Fruit fly (Drosophila melanogaster) whole organism, prepupa: ENCODE results near the gene CG13841.

Experiments
- Blimp-1 ChIP-seq: fragments of 200-800 bp; sonication (Bioruptor generic); optimal IDR thresholded peaks from 3 replicates; lab custom pipeline; 2017; ENCODE audit warnings: missing biosample characterization, missing genetic modification characterization, mild to moderate bottlenecking, moderate library complexity, missing genetic modification reagents
- CG10669 ChIP-seq: fragments of 200-800 bp; sonication (Bioruptor generic); optimal IDR thresholded peaks from 3 replicates; lab custom pipeline; 2018; ENCODE audit warnings: missing biosample characterization, mild to moderate bottlenecking, missing genetic modification characterization, moderate library complexity
- CG11294 ChIP-seq: fragments of 200-800 bp; sonication (Bioruptor generic); IDR thresholded peaks from 2 replicates; pipeline ENCODE4 v1.3.6; 2022; ENCODE audit warnings: missing biosample characterization, missing genetic modification characterization
- CG11902 ChIP-seq: fragments of 200-800 bp; sonication (Bioruptor generic); optimal IDR thresholded peaks from 3 replicates; lab custom pipeline; 2016; ENCODE audit warnings: missing biosample characterization, missing genetic modification characterization
- CG15336 ChIP-seq: fragments of 200-800 bp; sonication (Bioruptor generic); IDR thresholded peaks from 2 replicates; pipeline ENCODE4 v1.3.6; 2022; ENCODE audit warnings: missing biosample characterization, missing genetic modification characterization
- CG1621 ChIP-seq: fragments of 200-800 bp; sonication (Bioruptor generic); optimal IDR thresholded peaks from 3 replicates; lab custom pipeline; 2018; ENCODE audit warnings: missing biosample characterization, mild to moderate bottlenecking, missing genetic modification characterization
- CG16779 ChIP-seq: fragments of 200-800 bp; sonication (Bioruptor generic); optimal IDR thresholded peaks from 3 replicates; lab custom pipeline; 2017; ENCODE audit warnings: missing biosample characterization, mild to moderate bottlenecking, missing genetic modification characterization
- CG3032 ChIP-seq: fragments of 200-800 bp; optimal IDR thresholded peaks from 2 replicates; lab custom pipeline; 2019; ENCODE audit warnings: missing biosample characterization, mild to moderate bottlenecking, missing genetic modification characterization, moderate library complexity
- CG31627 ChIP-seq: fragments of 200-800 bp; sonication (Bioruptor generic); optimal IDR thresholded peaks from 3 replicates; lab custom pipeline; 2016; ENCODE audit warnings: missing biosample characterization, missing genetic modification characterization
- CG32006 ChIP-seq: fragments of 200-800 bp; sonication (Bioruptor generic); optimal IDR thresholded peaks from 3 replicates; lab custom pipeline; 2017; ENCODE audit warnings: missing biosample characterization, mild to moderate bottlenecking, missing genetic modification characterization
- CG34406 ChIP-seq: fragments of 200-800 bp; sonication (Bioruptor generic); optimal IDR thresholded peaks from 3 replicates; lab custom pipeline; 2016; ENCODE audit warnings: missing biosample characterization, missing genetic modification characterization
- CG3919 ChIP-seq: fragments of 200-800 bp; sonication (Bioruptor generic); optimal IDR thresholded peaks from 3 replicates; lab custom pipeline; 2016; ENCODE audit warnings: missing biosample characterization, missing genetic modification characterization
- CG4318 ChIP-seq: fragments of 200-800 bp; sonication (Bioruptor generic); optimal IDR thresholded peaks from 3 replicates; lab custom pipeline; 2017; ENCODE audit warnings: missing biosample characterization, mild to moderate bottlenecking, missing genetic modification characterization
- CG6163 ChIP-seq: fragments of 200-800 bp; sonication (Bioruptor generic); IDR thresholded peaks from 3 replicates; pipeline ENCODE4 v1.3.6; 2022; ENCODE audit warnings: missing biosample characterization, missing genetic modification characterization
- CG6792 ChIP-seq: fragments of 200-800 bp; sonication (Bioruptor generic); optimal IDR thresholded peaks from 3 replicates; lab custom pipeline; 2016; ENCODE audit warnings: missing biosample characterization, missing genetic modification characterization
- CG6808 ChIP-seq: fragments of 200-800 bp; sonication (Bioruptor generic); optimal IDR thresholded peaks from 3 replicates; lab custom pipeline; 2017; ENCODE audit warnings: missing biosample characterization, missing genetic modification characterization, mild to moderate bottlenecking, moderate library complexity, missing genetic modification reagents
- CG6854 ChIP-seq: fragments of 200-800 bp; sonication (Bioruptor generic); optimal IDR thresholded peaks from 2 replicates; lab custom pipeline; 2017; ENCODE audit warnings: missing biosample characterization, mild to moderate bottlenecking, missing genetic modification characterization
- CG7368 ChIP-seq: fragments of 200-800 bp; sonication (Bioruptor generic); optimal IDR thresholded peaks from 3 replicates; lab custom pipeline; 2016; ENCODE audit warnings: missing biosample characterization, missing genetic modification characterization
- CG8119 ChIP-seq: fragments of 200-800 bp; sonication (Bioruptor generic); IDR thresholded peaks from 3 replicates; pipeline ENCODE4 v1.3.6; 2022; ENCODE audit warnings: missing biosample characterization, missing genetic modification characterization
- CG8319 ChIP-seq: fragments of 200-800 bp; sonication (Bioruptor generic); optimal IDR thresholded peaks from 3 replicates; lab custom pipeline; 2016; ENCODE audit warnings: missing biosample characterization, missing genetic modification characterization
- Eip75B ChIP-seq: fragments of 200-800 bp; sonication (Bioruptor generic); optimal IDR thresholded peaks from 3 replicates; lab custom pipeline; 2016; ENCODE audit warnings: missing biosample characterization, missing genetic modification characterization
- Eip78C ChIP-seq: fragments of 200-800 bp; sonication (Bioruptor generic); peaks from one replicate; lab custom pipeline; 2016; ENCODE audit warnings: missing biosample characterization, missing genetic modification characterization
- Ets21C ChIP-seq: fragments of 200-800 bp; sonication (Bioruptor generic); optimal IDR thresholded peaks from 3 replicates; lab custom pipeline; 2016; ENCODE audit warnings: missing biosample characterization, missing genetic modification characterization
- Ets96B ChIP-seq: fragments of 200-800 bp; optimal IDR thresholded peaks from 2 replicates; lab custom pipeline; 2019; ENCODE audit warnings: missing biosample characterization, mild to moderate bottlenecking, missing genetic modification characterization, moderate library complexity
- Gug ChIP-seq: fragments of 200-800 bp; sonication (Bioruptor generic); IDR thresholded peaks from 2 replicates; pipeline ENCODE4 v1.3.6; 2022; ENCODE audit warnings: missing biosample characterization, missing genetic modification characterization
- Hr38 ChIP-seq: sonication (Bioruptor generic); optimal IDR thresholded peaks from 2 replicates; lab custom pipeline; 2016; ENCODE audit warnings: missing biosample characterization, missing genetic modification characterization
- Hr4 ChIP-seq: fragments of 200-800 bp; sonication (Bioruptor generic); optimal IDR thresholded peaks from 3 replicates; lab custom pipeline; 2016; ENCODE audit warnings: missing biosample characterization, missing genetic modification characterization
- Lpt ChIP-seq: fragments of 200-800 bp; sonication (Bioruptor generic); optimal IDR thresholded peaks from 3 replicates; lab custom pipeline; 2016; ENCODE audit warnings: missing biosample characterization, missing genetic modification characterization
- Met ChIP-seq: fragments of 200-800 bp; sonication (Bioruptor generic); optimal IDR thresholded peaks from 3 replicates; lab custom pipeline; 2016; ENCODE audit warnings: missing biosample characterization, missing genetic modification characterization
- Smox ChIP-seq: fragments of 200-800 bp; sonication (Bioruptor generic); optimal IDR thresholded peaks from 3 replicates; lab custom pipeline; 2016; ENCODE audit warnings: missing biosample characterization, missing genetic modification characterization
- Sox14 ChIP-seq: fragments of 200-800 bp; sonication (Bioruptor generic); optimal IDR thresholded peaks from 3 replicates; lab custom pipeline; 2016; ENCODE audit warnings: missing biosample characterization, missing genetic modification characterization
- Sox15 ChIP-seq: fragments of 200-800 bp; sonication (Bioruptor generic); optimal IDR thresholded peaks from 3 replicates; lab custom pipeline; 2016; ENCODE audit warnings: missing biosample characterization, missing genetic modification characterization
- achi ChIP-seq: fragments of 200-800 bp; sonication (Bioruptor generic); optimal IDR thresholded peaks from 3 replicates; lab custom pipeline; 2016; ENCODE audit warnings: missing biosample characterization, missing genetic modification characterization
- acj6 ChIP-seq: fragments of 200-800 bp; sonication (Bioruptor generic); optimal IDR thresholded peaks from 3 replicates; lab custom pipeline; 2016; ENCODE audit warnings: missing biosample characterization, missing genetic modification characterization
- dac ChIP-seq: fragments of 200-800 bp; sonication (Bioruptor generic); optimal IDR thresholded peaks from 2 replicates; lab custom pipeline; 2017; ENCODE audit warnings: missing biosample characterization, mild to moderate bottlenecking, missing genetic modification characterization
- eg ChIP-seq: fragments of 200-800 bp; sonication (Bioruptor generic); IDR thresholded peaks from 3 replicates; pipeline ENCODE4 v1.3.6; 2022; ENCODE audit warnings: missing biosample characterization, missing genetic modification characterization
- esn ChIP-seq: fragments of 200-800 bp; sonication (Bioruptor generic); optimal IDR thresholded peaks from 2 replicates; lab custom pipeline; 2016; ENCODE audit warnings: missing biosample characterization, mild to moderate bottlenecking, missing genetic modification characterization, moderate library complexity
- fd85E ChIP-seq: fragments of 200-800 bp; sonication (Bioruptor generic); optimal IDR thresholded peaks from 3 replicates; lab custom pipeline; 2016; ENCODE audit warnings: missing biosample characterization, missing genetic modification characterization
- fkh ChIP-seq: fragments of 200-800 bp; sonication (Bioruptor generic); optimal IDR thresholded peaks from 3 replicates; lab custom pipeline; 2017; ENCODE audit warnings: missing biosample characterization, mild to moderate bottlenecking, missing genetic modification characterization, moderate library complexity
- lz ChIP-seq: fragments of 200-800 bp; sonication (Bioruptor generic); optimal IDR thresholded peaks from 3 replicates; lab custom pipeline; 2016; ENCODE audit warnings: missing biosample characterization, missing genetic modification characterization
- net ChIP-seq: fragments of 200-800 bp; sonication (Bioruptor generic); optimal IDR thresholded peaks from 3 replicates; lab custom pipeline; 2016; ENCODE audit warnings: missing biosample characterization, missing genetic modification characterization
- pdm3 ChIP-seq: fragments of 200-800 bp; sonication (Bioruptor generic); optimal IDR thresholded peaks from 3 replicates; lab custom pipeline; 2016; ENCODE audit warnings: missing biosample characterization, missing genetic modification characterization
- salr ChIP-seq, 2 experiments: fragments of 200-800 bp; sonication (Bioruptor generic); optimal IDR thresholded peaks; 3 replicates each; lab custom pipeline; 2016 to 2018; ENCODE audit warnings: missing biosample characterization in 2 of 2, missing genetic modification characterization in 2 of 2, mild to moderate bottlenecking in 1 of 2
- spab ChIP-seq: fragments of 200-800 bp; sonication (Bioruptor generic); optimal IDR thresholded peaks from 2 replicates; lab custom pipeline; 2017; ENCODE audit warnings: missing biosample characterization, mild to moderate bottlenecking, missing genetic modification characterization, missing genetic modification reagents
- svp ChIP-seq: fragments of 200-800 bp; sonication (Bioruptor generic); peaks from one replicate; lab custom pipeline; 2016; ENCODE audit warnings: missing biosample characterization, missing genetic modification characterization
- topi ChIP-seq: fragments of 200-800 bp; sonication (Bioruptor generic); optimal IDR thresholded peaks from 3 replicates; lab custom pipeline; 2016; ENCODE audit warnings: missing biosample characterization, missing genetic modification characterization
- vri ChIP-seq: fragments of 200-800 bp; sonication (Bioruptor generic); optimal IDR thresholded peaks from 3 replicates; lab custom pipeline; 2016; ENCODE audit warnings: missing biosample characterization, mild to moderate bottlenecking, missing genetic modification characterization

Gene CG13841

dm6 chr3R:22767599-22767998 is at the start of gene CG13841:
Gene CG13841, minus strand, starts transcription at chr3R:22767699.
- TF ChIP-seq CG11294, result no peak
- no peak for TF ChIP-seq vri (GFP tag; lab: Kevin White, UChicago)
- no peak for TF ChIP-seq Sox14 (GFP tag; lab: Kevin White, UChicago)
- no peak for TF ChIP-seq CG15336 (GFP tag; lab: Robert Waterston, UW)
- no peak for TF ChIP-seq fkh (GFP tag; lab: Kevin White, UChicago)
- no peak for TF ChIP-seq CG6808
- TF ChIP-seq Blimp-1 (GFP tag; lab: Kevin White, UChicago), result no peak
- TF ChIP-seq pdm3 (GFP tag; lab: Kevin White, UChicago), result no peak
- no peak for TF ChIP-seq Hr38 (GFP tag; lab: Kevin White, UChicago)
- TF ChIP-seq svp (GFP tag; lab: Kevin White, UChicago), result no peak
- no peak for TF ChIP-seq CG3032 (tag; lab: Kevin White, UChicago)
- TF ChIP-seq CG16779, result no peak
- TF ChIP-seq dac (GFP tag; lab: Kevin White, UChicago), result no peak

- TF ChIP-seq Blimp-1 (GFP tag; lab: Kevin White, UChicago) (no peak), fkh (GFP tag; lab: Kevin White, UChicago) (no peak), CG1621 (tag; lab: Kevin White, UChicago) (no peak), CG6854 (GFP tag; lab: Kevin White, UChicago) (no peak), Eip78C (GFP tag; lab: Kevin White, UChicago) (peak; percentile 79), acj6 (peak; percentile 25), spab (GFP tag; lab: Kevin White, UChicago) (no peak), salr (GFP tag; optimal IDR thresholded peaks at IDR 0.05; lab: Kevin White, UChicago) (no peak), Smox (peak; percentile 26), achi (GFP tag; lab: Kevin White, UChicago) (peak; percentile 25), Eip75B (GFP tag; lab: Kevin White, UChicago) (peak; percentile 27), CG15336 (GFP tag; lab: Robert Waterston, UW) (peak; percentile 73), svp (GFP tag; lab: Kevin White, UChicago) (peak; percentile 75), Sox14 (GFP tag; lab: Kevin White, UChicago) (peak; percentile 3), eg (GFP tag; lab: Robert Waterston, UW) (peak; percentile 68; the same call in 2 of the 3 replicates), esn (GFP tag; lab: Kevin White, UChicago) (no peak), Met (GFP tag; lab: Kevin White, UChicago) (peak; percentile 34), CG6808 (peak; percentile 28), CG8319 (GFP tag; lab: Kevin White, UChicago) (no peak), CG11294 (peak; percentile 47; the same call in 1 of the 2 replicates), CG11902 (GFP tag; lab: Kevin White, UChicago) (no peak), topi (GFP tag; lab: Kevin White, UChicago) (peak; percentile 36), Gug (no peak), CG10669 (GFP tag; lab: Kevin White, UChicago) (peak; percentile 44), CG8119 (peak; percentile 68; the same call in 2 of the 3 replicates), fd85E (no peak), CG6163 (GFP tag; lab: Robert Waterston, UW) (peak; percentile 54; the same call in 2 of the 3 replicates), vri (GFP tag; lab: Kevin White, UChicago) (no peak), lz (GFP tag; lab: Kevin White, UChicago) (peak; percentile 31), Ets21C (peak; percentile 1), Hr4 (GFP tag; lab: Kevin White, UChicago) (peak; percentile 57), pdm3 (GFP tag; lab: Kevin White, UChicago) (peak; percentile 27), CG32006 (GFP tag; lab: Kevin White, UChicago) (peak; percentile 52), Lpt (GFP tag; lab: Kevin White, UChicago) (no peak), Ets96B (tag; lab: Kevin White, UChicago) (peak; percentile 41), CG4318 (GFP tag; lab: Kevin White, UChicago) (peak; percentile 3), CG7368 (GFP tag; lab: Kevin White, UChicago) (no peak), CG31627 (GFP tag; lab: Kevin White, UChicago) (peak; percentile 7), CG3919 (peak; percentile 49), CG6792 (peak; percentile 12), dac (GFP tag; lab: Kevin White, UChicago) (no peak), Hr38 (GFP tag; lab: Kevin White, UChicago) (no peak), net (GFP tag; lab: Kevin White, UChicago) (no peak), CG34406 (GFP tag; lab: Kevin White, UChicago) (peak; percentile 18), Sox15 (no peak)
Measured at dm6 chr3R:22816437-22817173, 49.1 kb upstream of the CG13841 start.
